Worm (Caenorhabditis elegans) whole organism, L2 larva: ENCODE results near the gene K09A9.6.

Source experiments
- lin-39 ChIP-seq: fragments of 150-350 bp; optimal IDR thresholded peaks from 2 replicates; lab custom pipeline; 2014; ENCODE audit warnings: missing biosample characterization, missing genetic modification reagents, missing genetic modification characterization
- nhr-11 ChIP-seq: fragments of 150-350 bp; optimal IDR thresholded peaks from 2 replicates; lab custom pipeline; 2014; ENCODE audit warnings: missing biosample characterization, missing genetic modification characterization
- nhr-6 ChIP-seq: fragments of 150-350 bp; optimal IDR thresholded peaks from 2 replicates; lab custom pipeline; 2014; ENCODE audit warnings: missing biosample characterization, missing genetic modification characterization
- snpc-4 ChIP-seq: fragments of 150-350 bp; optimal IDR thresholded peaks from 2 replicates; lab custom pipeline; 2014; ENCODE audit warnings: missing biosample characterization, missing genetic modification characterization
- ztf-11 ChIP-seq: sonication (generic microtip); optimal IDR thresholded peaks from 2 replicates; lab custom pipeline; 2017; ENCODE audit warnings: missing biosample characterization, missing genetic modification characterization

- TF ChIP-seq ztf-11 (tag; lab: Kevin White, UChicago) (no peak), nhr-11 (tag; lab: Kevin White, UChicago) (no peak), lin-39 (tag; lab: Kevin White, UChicago) (no peak), snpc-4 (tag; lab: Kevin White, UChicago) (no peak), nhr-6 (tag; lab: Kevin White, UChicago) (no peak)
Observed at ce11 chrX:15593366-15593765, 16.3 kb downstream of the K09A9.6 start.
